Fruit fly (Drosophila melanogaster) whole organism, embryonic: ENCODE measurements around the gene Sirup.

ENCODE experiments used
- ATbp ChIP-seq: fragments of 200-800 bp; sonication (Bioruptor generic); optimal IDR thresholded peaks from 2 replicates; lab custom pipeline; 2017; ENCODE audit warnings: missing biosample characterization, mild to moderate bottlenecking, missing genetic modification characterization, missing genetic modification reagents
- Atf-2 ChIP-seq: fragments of 200-800 bp; sonication (Bioruptor generic); optimal IDR thresholded peaks from 2 replicates; lab custom pipeline; 2016; ENCODE audit warnings: missing biosample characterization, missing genetic modification characterization
- Atf6 ChIP-seq: fragments of 200-800 bp; sonication (Bioruptor generic); IDR thresholded peaks from 2 replicates; pipeline ENCODE4 v1.3.6; 2022; ENCODE audit warnings: missing biosample characterization, missing genetic modification characterization
- Blimp-1 ChIP-seq: fragments of 200-800 bp; sonication (Bioruptor generic); optimal IDR thresholded peaks from 3 replicates; lab custom pipeline; 2018; ENCODE audit warnings: missing biosample characterization, missing genetic modification characterization, mild to moderate bottlenecking, moderate library complexity, missing genetic modification reagents
- BtbVII ChIP-seq: fragments of 200-800 bp; sonication (Bioruptor generic); optimal IDR thresholded peaks from 3 replicates; lab custom pipeline; 2017; ENCODE audit warnings: missing biosample characterization, mild to moderate bottlenecking, missing genetic modification characterization
- CG10267 ChIP-seq: fragments of 200-800 bp; sonication (Bioruptor generic); optimal IDR thresholded peaks from 2 replicates; lab custom pipeline; 2018; ENCODE audit warnings: missing biosample characterization, mild to moderate bottlenecking, missing genetic modification characterization, moderate library complexity
- CG11504 ChIP-seq: fragments of 200-800 bp; sonication (Bioruptor generic); optimal IDR thresholded peaks from 3 replicates; lab custom pipeline; 2019; ENCODE audit warnings: missing biosample characterization, mild to moderate bottlenecking, missing genetic modification characterization, moderate library complexity
- CG12744 ChIP-seq: fragments of 200-800 bp; sonication (Bioruptor generic); optimal IDR thresholded peaks from 2 replicates; lab custom pipeline; 2016; ENCODE audit warnings: missing biosample characterization, missing genetic modification characterization
- CG13894 ChIP-seq: fragments of 200-800 bp; sonication (Bioruptor generic); optimal IDR thresholded peaks from 3 replicates; lab custom pipeline; 2018; ENCODE audit warnings: missing biosample characterization, mild to moderate bottlenecking, missing genetic modification characterization, moderate library complexity
- CG17568 ChIP-seq: fragments of 200-800 bp; sonication (Bioruptor generic); optimal IDR thresholded peaks from 2 replicates; lab custom pipeline; 2018; ENCODE audit warnings: missing biosample characterization, mild to moderate bottlenecking, missing genetic modification characterization, moderate library complexity
- CG18262 ChIP-seq: fragments of 200-800 bp; optimal IDR thresholded peaks from 3 replicates; lab custom pipeline; 2019; ENCODE audit warnings: missing biosample characterization, mild to moderate bottlenecking, missing genetic modification characterization, moderate library complexity
- CG1832 ChIP-seq: fragments of 200-800 bp; sonication (Bioruptor generic); optimal IDR thresholded peaks from 2 replicates; lab custom pipeline; 2017; ENCODE audit warnings: missing biosample characterization, mild to moderate bottlenecking, missing genetic modification characterization, inconsistent platforms
- CG18599 ChIP-seq: fragments of 200-800 bp; sonication (Bioruptor generic); optimal IDR thresholded peaks from 3 replicates; lab custom pipeline; 2017; ENCODE audit warnings: missing biosample characterization, missing genetic modification characterization, mild to moderate bottlenecking, moderate library complexity, missing genetic modification reagents
- CG2199 ChIP-seq: fragments of 200-800 bp; sonication (Bioruptor generic); IDR thresholded peaks from 3 replicates; pipeline ENCODE4 v1.3.6; 2022; ENCODE audit warnings: missing biosample characterization, missing genetic modification characterization
- CG30020 ChIP-seq: fragments of 200-800 bp; optimal IDR thresholded peaks from 2 replicates; lab custom pipeline; 2019; ENCODE audit warnings: missing biosample characterization, mild to moderate bottlenecking, missing genetic modification characterization, moderate library complexity
- CG30403 ChIP-seq: fragments of 200-800 bp; sonication (Bioruptor generic); optimal IDR thresholded peaks from 3 replicates; lab custom pipeline; 2016; ENCODE audit warnings: missing biosample characterization, missing genetic modification characterization
- CG31224 ChIP-seq: fragments of 200-800 bp; sonication (Bioruptor generic); IDR thresholded peaks from 2 replicates; pipeline ENCODE4 v1.3.6; 2022; ENCODE audit warnings: missing biosample characterization, missing genetic modification characterization
- CG32772 ChIP-seq: fragments of 200-800 bp; sonication (Bioruptor generic); IDR thresholded peaks from 2 replicates; pipeline ENCODE4 v1.3.6; 2022; ENCODE audit warnings: missing biosample characterization, missing genetic modification characterization
- CG34422 ChIP-seq: fragments of 200-800 bp; sonication (Bioruptor generic); IDR thresholded peaks from 3 replicates; pipeline ENCODE4 v1.3.6; 2022; ENCODE audit warnings: missing biosample characterization, missing genetic modification characterization
- CG6791 ChIP-seq: fragments of 200-800 bp; sonication (Bioruptor generic); IDR thresholded peaks from 3 replicates; pipeline ENCODE4 v1.3.6; 2022; ENCODE audit warnings: missing biosample characterization, missing genetic modification characterization; ENCODE audit not compliant: partially characterized antibody
- CG7839 ChIP-seq: fragments of 200-800 bp; sonication (Bioruptor generic); optimal IDR thresholded peaks from 3 replicates; lab custom pipeline; 2018; ENCODE audit warnings: missing biosample characterization, mild to moderate bottlenecking, missing genetic modification characterization, moderate library complexity
- CG8089 ChIP-seq: fragments of 200-800 bp; sonication (Bioruptor generic); optimal IDR thresholded peaks from 3 replicates; lab custom pipeline; 2016; ENCODE audit warnings: missing biosample characterization, missing genetic modification characterization
- CG9437 ChIP-seq: fragments of 200-800 bp; sonication (Bioruptor generic); optimal IDR thresholded peaks from 2 replicates; lab custom pipeline; 2018; ENCODE audit warnings: missing biosample characterization, mild to moderate bottlenecking, missing genetic modification characterization
- E2f2 ChIP-seq: fragments of 200-800 bp; sonication (Bioruptor generic); IDR thresholded peaks from 2 replicates; pipeline ENCODE4 v1.3.6; 2022; ENCODE audit warnings: missing biosample characterization, missing genetic modification characterization
- H15 ChIP-seq: fragments of 200-800 bp; sonication (Bioruptor generic); IDR thresholded peaks from 3 replicates; pipeline ENCODE4 v1.3.6; 2022; ENCODE audit warnings: missing biosample characterization, missing genetic modification characterization
- H2.0 ChIP-seq: fragments of 200-800 bp; sonication (Bioruptor generic); IDR thresholded peaks from 2 replicates; pipeline ENCODE4 v1.3.6; 2022; ENCODE audit warnings: missing biosample characterization, missing genetic modification characterization
- Hr3 ChIP-seq: fragments of 200-800 bp; sonication (Bioruptor generic); optimal IDR thresholded peaks from 3 replicates; lab custom pipeline; 2016; ENCODE audit warnings: missing biosample characterization, missing genetic modification characterization
- Hr51 ChIP-seq, 2 experiments: fragments of 200-800 bp; sonication (Bioruptor generic); optimal IDR thresholded peaks; 2 replicates in 1 of 2; 3 replicates in 1 of 2; lab custom pipeline; 2016 to 2018; ENCODE audit warnings: missing biosample characterization in 2 of 2, missing genetic modification characterization in 2 of 2, mild to moderate bottlenecking in 1 of 2, moderate library complexity in 1 of 2
- NFAT ChIP-seq: fragments of 200-800 bp; sonication (Bioruptor generic); IDR thresholded peaks from 2 replicates; pipeline ENCODE4 v1.3.6; 2022; ENCODE audit warnings: missing biosample characterization, missing genetic modification characterization
- Neu2 ChIP-seq: fragments of 200-800 bp; sonication (Bioruptor generic); optimal IDR thresholded peaks from 3 replicates; lab custom pipeline; 2016; ENCODE audit warnings: missing biosample characterization, missing genetic modification characterization, borderline replicate concordance
- Oaz ChIP-seq: fragments of 200-800 bp; sonication (Bioruptor generic); IDR thresholded peaks from 2 replicates; pipeline ENCODE4 v1.3.6; 2022; ENCODE audit warnings: missing biosample characterization, missing genetic modification characterization
- Sox100B ChIP-seq: fragments of 200-800 bp; sonication (Bioruptor generic); optimal IDR thresholded peaks from 3 replicates; lab custom pipeline; 2018; ENCODE audit warnings: missing biosample characterization, mild to moderate bottlenecking, missing genetic modification characterization
- Xbp1 ChIP-seq: fragments of 200-800 bp; sonication (Bioruptor generic); optimal IDR thresholded peaks from 3 replicates; lab custom pipeline; 2016; ENCODE audit warnings: missing biosample characterization, mild to moderate bottlenecking, missing genetic modification characterization
- Xrp1 ChIP-seq: fragments of 200-800 bp; sonication (Bioruptor generic); IDR thresholded peaks from 2 replicates; pipeline ENCODE4 v1.3.6; 2022; ENCODE audit warnings: missing biosample characterization, missing genetic modification characterization
- ap ChIP-seq: fragments of 200-800 bp; sonication (Bioruptor generic); IDR thresholded peaks from 2 replicates; pipeline ENCODE4 v1.3.6; 2022; ENCODE audit warnings: missing biosample characterization, missing genetic modification characterization
- cad ChIP-seq: fragments of >200 bp; optimal IDR thresholded peaks from 2 replicates; lab custom pipeline; 2017; ENCODE audit warnings: missing biosample characterization, missing genetic modification characterization
- chn ChIP-seq: fragments of 200-800 bp; sonication (Bioruptor generic); optimal IDR thresholded peaks from 2 replicates; lab custom pipeline; 2016; ENCODE audit warnings: missing biosample characterization, missing genetic modification characterization
- emc ChIP-seq: fragments of 200-800 bp; sonication (Bioruptor generic); optimal IDR thresholded peaks from 2 replicates; lab custom pipeline; 2016; ENCODE audit warnings: missing biosample characterization, missing genetic modification characterization
- esg ChIP-seq: fragments of 200-800 bp; sonication (Bioruptor generic); conservative IDR thresholded peaks from 2 replicates; pipeline ENCODE4 v1.3.6; 2022; ENCODE audit warnings: missing biosample characterization, missing genetic modification characterization
- gsb ChIP-seq: fragments of 200-800 bp; sonication (Bioruptor generic); IDR thresholded peaks from 2 replicates; pipeline ENCODE4 v1.3.6; 2022; ENCODE audit warnings: missing biosample characterization, missing genetic modification characterization
- jumu ChIP-seq: fragments of 200-800 bp; sonication (Bioruptor generic); optimal IDR thresholded peaks from 3 replicates; lab custom pipeline; 2016; ENCODE audit warnings: missing biosample characterization, missing genetic modification characterization
- knrl ChIP-seq: fragments of 200-800 bp; sonication (Bioruptor generic); IDR thresholded peaks from 3 replicates; pipeline ENCODE4 v1.3.6; 2022; ENCODE audit warnings: missing biosample characterization, missing genetic modification characterization; ENCODE audit not compliant: partially characterized antibody
- nmo ChIP-seq: fragments of 200-800 bp; sonication (Bioruptor generic); optimal IDR thresholded peaks from 2 replicates; lab custom pipeline; 2018; ENCODE audit warnings: missing biosample characterization, mild to moderate bottlenecking, missing genetic modification characterization, moderate library complexity
- onecut ChIP-seq: fragments of 200-800 bp; sonication (Bioruptor generic); IDR thresholded peaks from 2 replicates; pipeline ENCODE4 v1.3.6; 2022; ENCODE audit warnings: missing biosample characterization, missing genetic modification characterization
- org-1 ChIP-seq: fragments of 200-800 bp; sonication (Bioruptor generic); optimal IDR thresholded peaks from 2 replicates; lab custom pipeline; 2017; ENCODE audit warnings: missing biosample characterization, missing genetic modification characterization
- tna ChIP-seq: fragments of 200-800 bp; sonication (Bioruptor generic); IDR thresholded peaks from 2 replicates; pipeline ENCODE4 v1.3.6; 2022; ENCODE audit warnings: missing biosample characterization, missing genetic modification characterization; ENCODE audit not compliant: partially characterized antibody
- trh ChIP-seq: fragments of 200-800 bp; sonication (Bioruptor generic); optimal IDR thresholded peaks from 2 replicates; lab custom pipeline; 2016; ENCODE audit warnings: missing biosample characterization, missing genetic modification characterization
- unc-4 ChIP-seq: fragments of 200-800 bp; sonication (Bioruptor generic); IDR thresholded peaks from 2 replicates; pipeline ENCODE4 v1.3.6; 2022; ENCODE audit warnings: missing biosample characterization, missing genetic modification characterization; ENCODE audit not compliant: partially characterized antibody
- zf30C ChIP-seq: fragments of 200-800 bp; sonication (Bioruptor generic); optimal IDR thresholded peaks from 3 replicates; lab custom pipeline; 2018; ENCODE audit warnings: missing biosample characterization, mild to moderate bottlenecking, missing genetic modification characterization

Sirup gene

DNA sequence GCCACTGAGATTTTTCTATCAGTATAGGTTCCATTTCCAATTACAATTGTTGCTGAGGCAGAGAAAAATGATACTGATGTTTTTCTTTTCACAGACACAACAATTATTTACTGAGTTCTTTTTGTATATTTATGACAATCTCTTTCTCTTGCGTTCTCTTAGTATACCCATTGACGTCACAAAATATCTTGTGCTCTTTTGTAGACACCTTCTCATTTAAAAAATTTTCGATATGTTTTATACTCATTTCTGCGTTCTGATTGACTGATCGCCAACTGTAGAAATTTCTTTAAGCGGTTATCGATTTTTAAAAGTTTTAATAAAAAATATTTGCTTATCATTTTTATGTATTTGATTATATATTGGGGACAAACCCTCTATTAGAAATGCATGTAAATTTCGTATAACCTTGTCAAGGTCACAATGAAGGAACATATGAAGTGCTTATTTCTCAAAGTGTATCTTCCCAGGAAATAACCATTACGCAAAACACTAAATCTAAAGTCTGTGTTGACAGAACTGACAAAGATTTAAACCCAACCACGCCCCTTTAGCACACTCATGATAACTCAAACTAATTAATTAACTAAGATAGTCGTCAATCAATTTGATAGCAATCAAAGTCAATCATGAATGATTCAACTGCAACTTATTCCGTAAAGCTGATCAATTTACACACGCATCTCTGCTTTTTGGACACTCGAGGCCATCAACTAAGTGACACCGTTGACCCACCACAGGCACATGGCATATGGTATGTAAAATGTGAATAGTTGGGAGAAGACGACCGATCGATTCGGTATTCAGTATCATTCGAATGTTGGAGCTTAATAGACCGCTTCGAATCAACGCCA lies 12.2 kb downstream of the Sirup start, which contains the start of the genes Glyat and Tg (continued):
- peak; percentile 62 for TF ChIP-seq Atf6 (GFP tag; lab: Robert Waterston, UW)
- TF ChIP-seq CG18262: peak; percentile 7
- no peak for TF ChIP-seq Hr3 (GFP tag; lab: Kevin White, UChicago)
- no peak for TF ChIP-seq Neu2 (GFP tag; lab: Kevin White, UChicago)
- no peak for TF ChIP-seq chn (GFP tag; lab: Kevin White, UChicago)
- TF ChIP-seq CG11504: peak; percentile 51
- TF ChIP-seq CG30020 (tag; lab: Kevin White, UChicago): peak; percentile 2
- no peak for TF ChIP-seq gsb
- TF ChIP-seq H15 (GFP tag; lab: Robert Waterston, UW): no peak
- no peak for TF ChIP-seq trh (GFP tag; lab: Kevin White, UChicago)
- 0 out of 2 replicates have a peak, but pooled peaks have one; percentile 22 for TF ChIP-seq Xrp1
- peak; percentile 92 for TF ChIP-seq E2f2 (GFP tag; lab: Robert Waterston, UW)
- no peak for TF ChIP-seq ap (GFP tag; lab: Robert Waterston, UW)
- TF ChIP-seq CG1832 (GFP tag; lab: Kevin White, UChicago): no peak
- TF ChIP-seq CG30403: peak; percentile 20
- no peak for TF ChIP-seq CG12744 (GFP tag; lab: Kevin White, UChicago)
- no peak for TF ChIP-seq CG32772 (GFP tag; lab: Robert Waterston, UW)
- no peak for TF ChIP-seq tna
- TF ChIP-seq cad (GFP tag; lab: Kevin White, UChicago): no peak
- peak; percentile 47; the same call in 1 of the 2 replicates for TF ChIP-seq CG31224 (GFP tag; lab: Robert Waterston, UW)
- TF ChIP-seq BtbVII: peak; percentile 33
- TF ChIP-seq Atf-2 (GFP tag; lab: Kevin White, UChicago): no peak
- peak; percentile 61 for TF ChIP-seq NFAT (GFP tag; lab: Robert Waterston, UW)
- TF ChIP-seq CG34422 (GFP tag; lab: Robert Waterston, UW): 0 out of 3 replicates have a peak, but pooled peaks have one; percentile 33
- peak; percentile 8 for TF ChIP-seq CG10267 (tag; lab: Kevin White, UChicago)
- TF ChIP-seq zf30C (GFP tag; lab: Kevin White, UChicago): peak; percentile 33
- TF ChIP-seq H2.0: no peak
- TF ChIP-seq CG6791 (GFP tag; lab: Robert Waterston, UW): peak; percentile 69
- no peak for TF ChIP-seq onecut (GFP tag; lab: Robert Waterston, UW)
- no peak for TF ChIP-seq CG8089 (GFP tag; lab: Kevin White, UChicago)
- peak; percentile 49; the same call in 1 of the 2 replicates for TF ChIP-seq unc-4
- TF ChIP-seq Hr51 (GFP tag; optimal IDR thresholded peaks at IDR 0.05; lab: Kevin White, UChicago): peak in 1 of 2 experiments; percentile 8
- no peak; the same call in 1 of the 2 replicates for TF ChIP-seq esg (GFP tag; lab: Robert Waterston, UW)
- TF ChIP-seq jumu: no peak
- TF ChIP-seq CG9437 (GFP tag; lab: Kevin White, UChicago): peak; percentile 18
- no peak for TF ChIP-seq knrl
- TF ChIP-seq CG2199: no peak
- no peak for TF ChIP-seq org-1 (GFP tag; lab: Kevin White, UChicago)
- TF ChIP-seq ATbp (GFP tag; lab: Kevin White, UChicago): no peak
- TF ChIP-seq Blimp-1 (GFP tag; lab: Kevin White, UChicago): peak; percentile 1
- TF ChIP-seq CG7839 (tag; lab: Kevin White, UChicago): peak; percentile 40
- TF ChIP-seq CG17568 (GFP tag; lab: Kevin White, UChicago): peak; percentile 23
- TF ChIP-seq nmo (GFP tag; lab: Kevin White, UChicago): peak; percentile 14
- peak; percentile 9 for TF ChIP-seq Sox100B (GFP tag; lab: Kevin White, UChicago)
- peak; percentile 42 for TF ChIP-seq CG18599 (GFP tag; lab: Kevin White, UChicago)
- TF ChIP-seq Oaz: no peak
- TF ChIP-seq CG13894 (tag; lab: Kevin White, UChicago): no peak
- no peak for TF ChIP-seq Xbp1 (GFP tag; lab: Kevin White, UChicago)
- no peak for TF ChIP-seq emc (GFP tag; lab: Kevin White, UChicago)
